Worm (Caenorhabditis elegans) whole organism, midembryonic: Measurements from ENCODE around the gene fnta-1.
A peak's percentile ranks its signal among the peaks of the same experiment; 100 is the strongest.

Experiments used
- klf-2 ChIP-seq: fragments of 200-800 bp; sonication (Bioruptor generic); conservative IDR thresholded peaks from 2 replicates; pipeline ENCODE4 v1.3.6; 2022; ENCODE audit warnings: missing genetic modification reagents, missing genetic modification characterization, missing compliant biosample characterization
- med-1 ChIP-seq: sonication (generic microtip); optimal IDR thresholded peaks from 2 replicates; lab custom pipeline; 2017; ENCODE audit warnings: missing genetic modification characterization, mild to moderate bottlenecking, missing compliant biosample characterization, antibody characterized with exemption, missing genetic modification reagents; ENCODE audit not compliant: insufficient read depth
- ztf-23 ChIP-seq: fragments of 200-800 bp; sonication (Bioruptor generic); IDR thresholded peaks from 2 replicates; pipeline ENCODE4 v1.3.6; 2022; ENCODE audit warnings: missing genetic modification reagents, missing genetic modification characterization, missing compliant biosample characterization

DNA sequence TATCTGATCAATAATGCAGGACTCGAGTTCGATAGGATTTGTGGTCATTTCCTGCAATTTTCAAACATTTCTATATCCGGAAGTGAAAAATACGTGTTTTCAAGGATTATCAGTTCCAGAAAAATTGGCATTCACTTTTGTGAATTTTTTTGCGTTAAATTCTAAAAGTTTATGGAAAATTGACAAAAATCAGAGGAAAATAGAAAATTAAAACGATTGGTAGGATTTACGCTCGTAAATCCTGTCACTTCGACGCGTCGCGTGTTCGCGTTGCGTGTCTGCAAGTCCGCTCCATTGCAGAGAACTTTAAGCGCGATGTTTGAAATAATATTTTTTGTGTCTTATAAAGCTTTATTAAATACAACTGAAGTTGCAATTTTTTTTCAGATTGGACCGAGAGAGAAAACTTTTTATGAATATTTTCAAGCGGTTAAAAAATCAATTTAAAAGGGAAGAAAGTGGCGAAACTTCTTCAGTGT is 15.3 kb upstream of the fnta-1 start, which contains the start of gene rcat-1:
- TF ChIP-seq klf-2 (GFP tag; lab: Robert Waterston, UW) = no peak
- TF ChIP-seq ztf-23 (GFP tag; lab: Robert Waterston, UW) = peak; percentile 51; the same call in 1 of the 2 replicates
- no peak for TF ChIP-seq med-1 (GFP tag; lab: Kevin White, UChicago)
